Worm (Caenorhabditis elegans) whole organism, L2 larva: ENCODE measurements around the gene F36D3.14.

Source experiments
- Y55F3AM.14 ChIP-seq: fragments of 200-800 bp; sonication (Bioruptor generic); optimal IDR thresholded peaks from 2 replicates; lab custom pipeline; 2018; ENCODE audit warnings: mild to moderate bottlenecking, missing genetic modification characterization, missing compliant biosample characterization
- ZK546.5 ChIP-seq: sonication (generic microtip); optimal IDR thresholded peaks from 2 replicates; lab custom pipeline; 2017; ENCODE audit warnings: missing biosample characterization, missing genetic modification characterization
- alr-1 ChIP-seq: fragments of 150-350 bp; optimal IDR thresholded peaks from 2 replicates; lab custom pipeline; 2014; ENCODE audit warnings: missing biosample characterization, missing genetic modification characterization
- aly-2 ChIP-seq: fragments of 150-350 bp; optimal IDR thresholded peaks from 2 replicates; lab custom pipeline; 2014; ENCODE audit warnings: missing biosample characterization, missing genetic modification characterization
- ama-1 ChIP-seq: fragments of 150-350 bp; optimal IDR thresholded peaks from 2 replicates; lab custom pipeline; 2018; ENCODE audit warnings: inconsistent platforms
- blmp-1 ChIP-seq: sonication (generic microtip); optimal IDR thresholded peaks from 2 replicates; lab custom pipeline; 2017; ENCODE audit warnings: missing genetic modification characterization, mild to moderate bottlenecking, missing compliant biosample characterization, antibody characterized with exemption, moderate library complexity; ENCODE audit not compliant: insufficient read depth
- ceh-16 ChIP-seq: fragments of 150-350 bp; optimal IDR thresholded peaks from 2 replicates; lab custom pipeline; 2014; ENCODE audit warnings: missing biosample characterization, missing genetic modification characterization
- ceh-82 ChIP-seq: fragments of 150-350 bp; optimal IDR thresholded peaks from 2 replicates; lab custom pipeline; 2014; ENCODE audit warnings: missing biosample characterization, missing genetic modification characterization
- crh-2 ChIP-seq: sonication (generic microtip); optimal IDR thresholded peaks from 2 replicates; lab custom pipeline; 2017; ENCODE audit warnings: missing biosample characterization, missing genetic modification characterization
- dmd-4 ChIP-seq: sonication (generic microtip); optimal IDR thresholded peaks from 2 replicates; lab custom pipeline; 2017; ENCODE audit warnings: missing biosample characterization, missing genetic modification characterization
- egl-27 ChIP-seq: sonication (generic microtip); optimal IDR thresholded peaks from 3 replicates; lab custom pipeline; 2017; ENCODE audit warnings: missing biosample characterization, missing genetic modification reagents, missing genetic modification characterization
- elt-1 ChIP-seq: fragments of 150-350 bp; optimal IDR thresholded peaks from 2 replicates; lab custom pipeline; 2014; ENCODE audit warnings: missing biosample characterization, missing genetic modification characterization
- elt-3 ChIP-seq: sonication (generic microtip); optimal IDR thresholded peaks from 2 replicates; lab custom pipeline; 2017; ENCODE audit warnings: missing biosample characterization, missing genetic modification characterization
- fos-1 ChIP-seq: fragments of 150-350 bp; optimal IDR thresholded peaks from 2 replicates; lab custom pipeline; 2014; ENCODE audit warnings: missing biosample characterization, missing genetic modification characterization
- gmeb-1 ChIP-seq: fragments of 150-350 bp; optimal IDR thresholded peaks from 2 replicates; lab custom pipeline; 2014; ENCODE audit warnings: missing biosample characterization, missing genetic modification characterization
- lin-11 ChIP-seq: fragments of 150-350 bp; sonication (generic microtip); optimal IDR thresholded peaks from 2 replicates; lab custom pipeline; 2014; ENCODE audit warnings: missing biosample characterization, missing genetic modification characterization, inconsistent platforms, mixed read lengths
- lin-39 ChIP-seq: fragments of 150-350 bp; optimal IDR thresholded peaks from 2 replicates; lab custom pipeline; 2014; ENCODE audit warnings: missing biosample characterization, missing genetic modification reagents, missing genetic modification characterization
- mab-5 ChIP-seq: fragments of 150-350 bp; optimal IDR thresholded peaks from 2 replicates; lab custom pipeline; 2014; ENCODE audit warnings: missing biosample characterization, missing genetic modification characterization
- mdl-1 ChIP-seq, 2 experiments: fragments of 150-350 bp in 1 of 2; sonication (generic microtip) in 1 of 2; optimal IDR thresholded peaks; 2 replicates each; lab custom pipeline; 2017; ENCODE audit warnings: missing biosample characterization in 2 of 2, missing genetic modification characterization in 2 of 2
- nhr-10 ChIP-seq: sonication (generic microtip); optimal IDR thresholded peaks from 2 replicates; lab custom pipeline; 2017; ENCODE audit warnings: missing biosample characterization, missing genetic modification characterization
- nhr-11 ChIP-seq: fragments of 150-350 bp; optimal IDR thresholded peaks from 2 replicates; lab custom pipeline; 2014; ENCODE audit warnings: missing biosample characterization, missing genetic modification characterization
- nhr-23 ChIP-seq: fragments of 150-350 bp; optimal IDR thresholded peaks from 2 replicates; lab custom pipeline; 2014; ENCODE audit warnings: missing biosample characterization, missing genetic modification reagents, missing genetic modification characterization
- nhr-237 ChIP-seq: fragments of 150-350 bp; optimal IDR thresholded peaks from 2 replicates; lab custom pipeline; 2014; ENCODE audit warnings: missing biosample characterization, missing genetic modification characterization
- nhr-25 ChIP-seq: fragments of 150-350 bp; sonication (generic microtip); optimal IDR thresholded peaks from 3 replicates; lab custom pipeline; 2014; ENCODE audit warnings: missing biosample characterization, missing genetic modification characterization
- nhr-6 ChIP-seq: fragments of 150-350 bp; optimal IDR thresholded peaks from 2 replicates; lab custom pipeline; 2014; ENCODE audit warnings: missing biosample characterization, missing genetic modification characterization
- peb-1 ChIP-seq: fragments of 150-350 bp; optimal IDR thresholded peaks from 2 replicates; lab custom pipeline; 2014; ENCODE audit warnings: missing biosample characterization, missing genetic modification characterization
- sem-4 ChIP-seq: fragments of 150-350 bp; optimal IDR thresholded peaks from 2 replicates; lab custom pipeline; 2014; ENCODE audit warnings: missing biosample characterization, missing genetic modification reagents, missing genetic modification characterization
- skn-1 ChIP-seq: sonication (generic microtip); optimal IDR thresholded peaks from 2 replicates; lab custom pipeline; 2017; ENCODE audit warnings: missing biosample characterization, missing genetic modification characterization
- snpc-4 ChIP-seq: fragments of 150-350 bp; optimal IDR thresholded peaks from 2 replicates; lab custom pipeline; 2014; ENCODE audit warnings: missing biosample characterization, missing genetic modification characterization
- unc-39 ChIP-seq: fragments of 150-350 bp; optimal IDR thresholded peaks from 2 replicates; lab custom pipeline; 2014; ENCODE audit warnings: missing biosample characterization, missing genetic modification characterization
- unc-55 ChIP-seq: fragments of 150-350 bp; sonication (generic microtip); optimal IDR thresholded peaks from 3 replicates; lab custom pipeline; 2014; ENCODE audit warnings: missing biosample characterization, missing genetic modification reagents, missing genetic modification characterization
- unc-62 ChIP-seq: fragments of 150-350 bp; optimal IDR thresholded peaks from 2 replicates; lab custom pipeline; 2014; ENCODE audit warnings: missing biosample characterization, missing genetic modification reagents, missing genetic modification characterization
- zag-1 ChIP-seq: fragments of 150-350 bp; optimal IDR thresholded peaks from 2 replicates; lab custom pipeline; 2014; ENCODE audit warnings: missing biosample characterization, missing genetic modification characterization
- ztf-1 ChIP-seq: fragments of 200-800 bp; sonication (Bioruptor generic); conservative IDR thresholded peaks from 2 replicates; pipeline ENCODE4 v1.3.6; 2022; ENCODE audit warnings: missing genetic modification characterization, missing compliant biosample characterization
- ztf-4 ChIP-seq: fragments of 150-350 bp; optimal IDR thresholded peaks from 2 replicates; lab custom pipeline; 2014; ENCODE audit warnings: missing biosample characterization, missing genetic modification characterization

Gene F36D3.14

ce11 chrV:16470916-16471315 is 32.1 kb downstream of the F36D3.14 start, which contains the start of gene srh-138:
srh-138 (minus strand) TSS chrV:16471016.
- no peak for TF ChIP-seq ceh-82 (tag; lab: Kevin White, UChicago)
- no peak for TF ChIP-seq fos-1 (tag; lab: Kevin White, UChicago)
- TF ChIP-seq aly-2 (tag; lab: Kevin White, UChicago): no peak
- no peak for TF ChIP-seq nhr-23
- no peak for TF ChIP-seq elt-1 (tag; lab: Kevin White, UChicago)
- no peak for TF ChIP-seq crh-2 (tag; lab: Kevin White, UChicago)
- TF ChIP-seq elt-3 (tag; lab: Kevin White, UChicago): no peak
- no peak for TF ChIP-seq nhr-6 (tag; lab: Kevin White, UChicago)
- no peak for TF ChIP-seq unc-39 (tag; lab: Kevin White, UChicago)
- TF ChIP-seq blmp-1: no peak
- no peak for TF ChIP-seq unc-55 (GFP tag; lab: Kevin White, UChicago)

ce11 chrV:16467840-16468239 is 35.2 kb downstream of the F36D3.14 start, which contains the start of gene sru-44:
sru-44 (minus strand) TSS chrV:16467940.
- TF ChIP-seq mab-5 (tag; lab: Kevin White, UChicago) (no peak), gmeb-1 (tag; lab: Kevin White, UChicago) (no peak), lin-11 (no peak), nhr-25 (tag; lab: Kevin White, UChicago) (no peak), ceh-16 (no peak), nhr-23 (no peak), snpc-4 (tag; lab: Kevin White, UChicago) (no peak), ztf-1 (GFP tag; lab: Robert Waterston, UW) (no peak), mdl-1 (tag; optimal IDR thresholded peaks at IDR 0.05; lab: Kevin White, UChicago) (no peak), peb-1 (tag; lab: Kevin White, UChicago) (no peak)

ce11 chrV:16460866-16461265 is 42.2 kb downstream of the F36D3.14 start, which contains the start of gene srh-142:
srh-142 (minus strand) TSS chrV:16460966.
- TF ChIP-seq unc-62 (GFP tag; lab: Kevin White, UChicago): no peak
- no peak for TF ChIP-seq ZK546.5 (tag; lab: Kevin White, UChicago)

- TF ChIP-seq nhr-11 (tag; lab: Kevin White, UChicago) (no peak), nhr-23 (no peak), lin-11 (no peak), unc-62 (GFP tag; lab: Kevin White, UChicago) (no peak), sem-4 (no peak), mdl-1 (tag; optimal IDR thresholded peaks at IDR 0.05; lab: Kevin White, UChicago) (no peak), elt-1 (tag; lab: Kevin White, UChicago) (no peak), Y55F3AM.14 (GFP tag; lab: Kevin White, UChicago) (no peak), mab-5 (tag; lab: Kevin White, UChicago) (no peak), nhr-10 (no peak), ama-1 (lab: Kevin White, UChicago) (no peak), alr-1 (no peak), egl-27 (tag; lab: Kevin White, UChicago) (no peak), zag-1 (tag; lab: Kevin White, UChicago) (no peak), lin-39 (tag; lab: Kevin White, UChicago) (no peak), unc-55 (GFP tag; lab: Kevin White, UChicago) (no peak)
These were observed 43.7 kb downstream of the F36D3.14 start for ce11 chrV:16459377-16459776.

- TF ChIP-seq nhr-237 (tag; lab: Kevin White, UChicago): no peak
- TF ChIP-seq ZK546.5 (tag; lab: Kevin White, UChicago): no peak
- TF ChIP-seq snpc-4 (tag; lab: Kevin White, UChicago): no peak
- TF ChIP-seq fos-1 (tag; lab: Kevin White, UChicago): no peak
- no peak for TF ChIP-seq nhr-6 (tag; lab: Kevin White, UChicago)
- TF ChIP-seq unc-39 (tag; lab: Kevin White, UChicago): no peak
- no peak for TF ChIP-seq alr-1
- TF ChIP-seq ama-1 (lab: Kevin White, UChicago): no peak
- TF ChIP-seq dmd-4 (tag; lab: Kevin White, UChicago): no peak
- no peak for TF ChIP-seq nhr-23
- no peak for TF ChIP-seq ztf-4
- TF ChIP-seq skn-1 (tag; lab: Kevin White, UChicago): no peak
- TF ChIP-seq egl-27 (tag; lab: Kevin White, UChicago): no peak
These were observed 44.4 kb downstream of the F36D3.14 start, which contains the start of gene str-15 for ce11 chrV:16458714-16459113. str-15 (minus strand) TSS chrV:16458814.
